Fruit fly (Drosophila melanogaster) whole organism, embryonic: ENCODE data around the gene Rpp14b.

Source experiments
- CG10274 ChIP-seq: fragments of 200-800 bp; sonication (Bioruptor generic); optimal IDR thresholded peaks from 3 replicates; lab custom pipeline; 2017; ENCODE audit warnings: missing biosample characterization, mild to moderate bottlenecking, missing genetic modification characterization
- CG11560 ChIP-seq: fragments of 200-800 bp; sonication (Bioruptor generic); IDR thresholded peaks from 3 replicates; pipeline ENCODE4 v1.3.6; 2022; ENCODE audit warnings: missing biosample characterization, missing genetic modification characterization
- CG12299 ChIP-seq: fragments of 200-800 bp; sonication (Bioruptor generic); optimal IDR thresholded peaks from 2 replicates; lab custom pipeline; 2018; ENCODE audit warnings: missing biosample characterization, mild to moderate bottlenecking, missing genetic modification characterization
- CG13123 ChIP-seq: fragments of 200-800 bp; sonication (Bioruptor generic); optimal IDR thresholded peaks from 2 replicates; lab custom pipeline; 2016; ENCODE audit warnings: missing biosample characterization, missing genetic modification characterization
- CG14050 ChIP-seq: fragments of 200-800 bp; sonication (Bioruptor generic); IDR thresholded peaks from 3 replicates; pipeline ENCODE4 v1.3.6; 2022; ENCODE audit warnings: missing biosample characterization, missing genetic modification characterization
- CG15601 ChIP-seq: fragments of 200-800 bp; sonication (Bioruptor generic); optimal IDR thresholded peaks from 3 replicates; lab custom pipeline; 2019; ENCODE audit warnings: missing biosample characterization, mild to moderate bottlenecking, missing genetic modification characterization, moderate library complexity
- CG1602 ChIP-seq: fragments of 200-800 bp; sonication (Bioruptor generic); optimal IDR thresholded peaks from 3 replicates; lab custom pipeline; 2016; ENCODE audit warnings: missing biosample characterization, missing genetic modification characterization
- CG1647 ChIP-seq: fragments of 200-800 bp; sonication (Bioruptor generic); optimal IDR thresholded peaks from 3 replicates; lab custom pipeline; 2016; ENCODE audit warnings: missing biosample characterization, missing genetic modification characterization
- CG17568 ChIP-seq: fragments of 200-800 bp; sonication (Bioruptor generic); optimal IDR thresholded peaks from 2 replicates; lab custom pipeline; 2018; ENCODE audit warnings: missing biosample characterization, mild to moderate bottlenecking, missing genetic modification characterization, moderate library complexity
- CG18476 ChIP-seq: fragments of 200-800 bp; sonication (Bioruptor generic); optimal IDR thresholded peaks from 2 replicates; lab custom pipeline; 2016; ENCODE audit warnings: missing biosample characterization, mild to moderate bottlenecking, missing genetic modification characterization
- CG30431 ChIP-seq: fragments of 200-800 bp; sonication (Bioruptor generic); optimal IDR thresholded peaks from 2 replicates; lab custom pipeline; 2017; ENCODE audit warnings: missing biosample characterization, missing genetic modification characterization
- CG34422 ChIP-seq: fragments of 200-800 bp; sonication (Bioruptor generic); IDR thresholded peaks from 3 replicates; pipeline ENCODE4 v1.3.6; 2022; ENCODE audit warnings: missing biosample characterization, missing genetic modification characterization
- CG5245 ChIP-seq: fragments of 200-800 bp; sonication (Bioruptor generic); optimal IDR thresholded peaks from 3 replicates; lab custom pipeline; 2016; ENCODE audit warnings: missing biosample characterization, missing genetic modification characterization
- CG6854 ChIP-seq: fragments of 200-800 bp; sonication (Bioruptor generic); optimal IDR thresholded peaks from 3 replicates; lab custom pipeline; 2017; ENCODE audit warnings: missing biosample characterization, mild to moderate bottlenecking, missing genetic modification characterization
- CG8359 ChIP-seq: fragments of 200-800 bp; sonication (Bioruptor generic); optimal IDR thresholded peaks from 2 replicates; lab custom pipeline; 2017; ENCODE audit warnings: missing biosample characterization, mild to moderate bottlenecking, missing genetic modification characterization, borderline replicate concordance
- CG8944 ChIP-seq: fragments of 200-800 bp; sonication (Bioruptor generic); optimal IDR thresholded peaks from 3 replicates; lab custom pipeline; 2016; ENCODE audit warnings: missing biosample characterization, missing genetic modification characterization
- CHES-1-like ChIP-seq: fragments of 200-800 bp; sonication (Bioruptor generic); optimal IDR thresholded peaks from 2 replicates; lab custom pipeline; 2016; ENCODE audit warnings: missing biosample characterization, missing genetic modification characterization
- Ets97D ChIP-seq: fragments of 200-800 bp; sonication (Bioruptor generic); optimal IDR thresholded peaks from 3 replicates; lab custom pipeline; 2016; ENCODE audit warnings: missing biosample characterization, missing genetic modification characterization
- HmgZ ChIP-seq: fragments of 200-800 bp; sonication (Bioruptor generic); optimal IDR thresholded peaks from 2 replicates; lab custom pipeline; 2018; ENCODE audit warnings: missing biosample characterization, mild to moderate bottlenecking, missing genetic modification characterization
- Hmr ChIP-seq: fragments of 200-800 bp; sonication (Bioruptor generic); optimal IDR thresholded peaks from 3 replicates; lab custom pipeline; 2017; ENCODE audit warnings: mild to moderate bottlenecking, missing biosample characterization, missing genetic modification reagents, missing genetic modification characterization
- NC2α ChIP-seq: fragments of 200-800 bp; sonication (Bioruptor generic); optimal IDR thresholded peaks from 2 replicates; lab custom pipeline; 2016; ENCODE audit warnings: missing biosample characterization, missing genetic modification characterization
- Pdp1 ChIP-seq, 2 experiments: fragments of 200-800 bp; sonication (Bioruptor generic); optimal IDR thresholded peaks; 3 replicates each; lab custom pipeline; 2016; ENCODE audit warnings: missing biosample characterization in 2 of 2, missing genetic modification characterization in 2 of 2, mild to moderate bottlenecking in 1 of 2, moderate library complexity in 1 of 2
- Rfx ChIP-seq: fragments of 200-800 bp; sonication (Bioruptor generic); IDR thresholded peaks from 2 replicates; pipeline ENCODE4 v1.3.6; 2022; ENCODE audit warnings: missing biosample characterization, missing genetic modification characterization
- Scr ChIP-seq: fragments of 200-800 bp; sonication (Bioruptor generic); IDR thresholded peaks from 2 replicates; pipeline ENCODE4 v1.3.6; 2022; ENCODE audit warnings: missing biosample characterization, missing genetic modification characterization; ENCODE audit not compliant: partially characterized antibody
- Taf1 ChIP-seq: fragments of 200-800 bp; sonication (Bioruptor generic); IDR thresholded peaks from 2 replicates; pipeline ENCODE4 v1.3.6; 2022; ENCODE audit warnings: missing biosample characterization, missing genetic modification characterization
- Vsx1 ChIP-seq: fragments of 200-800 bp; sonication (Bioruptor generic); optimal IDR thresholded peaks from 2 replicates; lab custom pipeline; 2017; ENCODE audit warnings: missing biosample characterization, mild to moderate bottlenecking, missing genetic modification characterization, missing genetic modification reagents
- ac ChIP-seq: fragments of 200-800 bp; sonication (Bioruptor generic); optimal IDR thresholded peaks from 3 replicates; lab custom pipeline; 2017; ENCODE audit warnings: missing biosample characterization, mild to moderate bottlenecking, missing genetic modification characterization
- al ChIP-seq: fragments of 200-800 bp; sonication (Bioruptor generic); IDR thresholded peaks from 2 replicates; pipeline ENCODE4 v1.3.6; 2022; ENCODE audit warnings: missing biosample characterization, missing genetic modification characterization
- chm ChIP-seq: fragments of 200-800 bp; sonication (Bioruptor generic); IDR thresholded peaks from 2 replicates; pipeline ENCODE4 v1.3.6; 2022; ENCODE audit warnings: missing biosample characterization, missing genetic modification characterization
- da ChIP-seq: fragments of 200-800 bp; sonication (Bioruptor generic); optimal IDR thresholded peaks from 2 replicates; lab custom pipeline; 2016; ENCODE audit warnings: missing biosample characterization, missing genetic modification characterization
- eve ChIP-seq, 2 experiments: fragments of >200 bp; optimal IDR thresholded peaks; 2 replicates each; lab custom pipeline; 2017; ENCODE audit warnings: missing biosample characterization in 2 of 2, missing genetic modification characterization in 2 of 2
- fu2 ChIP-seq: fragments of 200-800 bp; sonication (Bioruptor generic); optimal IDR thresholded peaks from 2 replicates; lab custom pipeline; 2016; ENCODE audit warnings: missing biosample characterization, missing genetic modification characterization
- her ChIP-seq: fragments of 200-800 bp; sonication (Bioruptor generic); optimal IDR thresholded peaks from 2 replicates; lab custom pipeline; 2016; ENCODE audit warnings: missing biosample characterization, missing genetic modification characterization
- inv ChIP-seq: fragments of 200-800 bp; sonication (Bioruptor generic); IDR thresholded peaks from 2 replicates; pipeline ENCODE4 v1.3.6; 2022; ENCODE audit warnings: missing biosample characterization, missing genetic modification characterization; ENCODE audit not compliant: partially characterized antibody
- org-1 ChIP-seq: fragments of 200-800 bp; sonication (Bioruptor generic); optimal IDR thresholded peaks from 2 replicates; lab custom pipeline; 2017; ENCODE audit warnings: missing biosample characterization, missing genetic modification characterization
- pita ChIP-seq: fragments of 200-800 bp; sonication (Bioruptor generic); optimal IDR thresholded peaks from 2 replicates; lab custom pipeline; 2017; ENCODE audit warnings: missing biosample characterization, mild to moderate bottlenecking, missing genetic modification characterization
- sima ChIP-seq: fragments of 200-800 bp; sonication (Bioruptor generic); optimal IDR thresholded peaks from 2 replicates; lab custom pipeline; 2016; ENCODE audit warnings: missing biosample characterization, missing genetic modification characterization
- tap ChIP-seq: fragments of 200-800 bp; optimal IDR thresholded peaks from 3 replicates; lab custom pipeline; 2019; ENCODE audit warnings: missing biosample characterization, mild to moderate bottlenecking, missing genetic modification characterization, moderate library complexity
- tgo ChIP-seq: fragments of 200-800 bp; sonication (Bioruptor generic); IDR thresholded peaks from 3 replicates; pipeline ENCODE4 v1.3.6; 2022; ENCODE audit warnings: missing biosample characterization, missing genetic modification characterization
- tll ChIP-seq, 2 experiments: fragments of 200-800 bp in 1 of 2; fragments of >200 bp in 1 of 2; sonication (Bioruptor generic) in 1 of 2; optimal IDR thresholded peaks; 2 replicates each; lab custom pipeline; 2017 to 2019; ENCODE audit warnings: missing biosample characterization in 2 of 2, missing genetic modification characterization in 2 of 2, mild to moderate bottlenecking in 1 of 2, moderate library complexity in 1 of 2
- vnd ChIP-seq: fragments of 200-800 bp; sonication (Bioruptor generic); IDR thresholded peaks from 3 replicates; pipeline ENCODE4 v1.3.6; 2022; ENCODE audit warnings: missing biosample characterization, missing genetic modification characterization; ENCODE audit not compliant: partially characterized antibody
- vvl ChIP-seq: fragments of 200-800 bp; sonication (Bioruptor generic); IDR thresholded peaks from 2 replicates; pipeline ENCODE4 v1.3.6; 2022; ENCODE audit warnings: missing biosample characterization, missing genetic modification characterization

The Rpp14b gene

dm6 chr3R:30022452-30023028 is 33.2 kb upstream of the Rpp14b start, which contains the start of the genes RpS28a and Axn (continued):
- TF ChIP-seq CG10274 (GFP tag; lab: Kevin White, UChicago) (no peak), her (GFP tag; lab: Kevin White, UChicago) (no peak), CG13123 (GFP tag; lab: Kevin White, UChicago) (no peak), HmgZ (tag; lab: Kevin White, UChicago) (peak; percentile 31), tll (GFP tag; optimal IDR thresholded peaks at IDR 0.05; lab: Kevin White, UChicago) (peak in 1 of 2 experiments; percentile 11), CG6854 (no peak), Rfx (GFP tag; lab: Robert Waterston, UW) (peak; percentile 48), org-1 (GFP tag; lab: Kevin White, UChicago) (no peak), tap (tag; lab: Kevin White, UChicago) (no peak), pita (GFP tag; lab: Kevin White, UChicago) (peak; percentile 85), Hmr (GFP tag; lab: Kevin White, UChicago) (peak; percentile 45), CG5245 (GFP tag; lab: Kevin White, UChicago) (no peak), fu2 (GFP tag; lab: Kevin White, UChicago) (no peak), CG8359 (GFP tag; lab: Kevin White, UChicago) (no peak), Scr (peak; percentile 58; the same call in 1 of the 2 replicates), CG1647 (GFP tag; lab: Kevin White, UChicago) (no peak), CG30431 (GFP tag; lab: Kevin White, UChicago) (no peak), CG1602 (GFP tag; lab: Kevin White, UChicago) (no peak), CG8944 (peak; percentile 50), ac (no peak), CG11560 (tag; lab: Robert Waterston, UW) (no peak), CG18476 (no peak), CG14050 (GFP tag; lab: Robert Waterston, UW) (no peak), Taf1 (GFP tag; lab: Robert Waterston, UW) (no peak), al (GFP tag; lab: Robert Waterston, UW) (no peak), tgo (GFP tag; lab: Robert Waterston, UW) (no peak), vnd (GFP tag; lab: Robert Waterston, UW) (no peak; the same call in 2 of the 3 replicates), CG17568 (GFP tag; lab: Kevin White, UChicago) (no peak), da (GFP tag; lab: Kevin White, UChicago) (no peak)
- TF ChIP-seq, all 482 proteins: peak for 110

dm6 chr3R:30023445-30023844 is 32.3 kb upstream of the Rpp14b start:
- no peak for TF ChIP-seq CG18476
- peak; percentile 97 for TF ChIP-seq CG15601 (tag; lab: Kevin White, UChicago)
- TF ChIP-seq vvl (GFP tag; lab: Robert Waterston, UW) = 0 out of 2 replicates have a peak, but pooled peaks have one; percentile 8
- no peak for TF ChIP-seq chm (GFP tag; lab: Robert Waterston, UW)
- no peak for TF ChIP-seq CG12299 (tag; lab: Kevin White, UChicago)
- TF ChIP-seq sima (GFP tag; lab: Kevin White, UChicago) = no peak
- no peak for TF ChIP-seq eve (GFP tag; optimal IDR thresholded peaks at IDR 0.05; lab: Kevin White, UChicago)
- TF ChIP-seq Ets97D (GFP tag; lab: Kevin White, UChicago) = no peak
- TF ChIP-seq vnd (GFP tag; lab: Robert Waterston, UW) = no peak
- no peak for TF ChIP-seq CG34422 (GFP tag; lab: Robert Waterston, UW)
- TF ChIP-seq NC2α = no peak
- TF ChIP-seq inv (GFP tag; lab: Robert Waterston, UW) = no peak
- TF ChIP-seq CHES-1-like (GFP tag; lab: Kevin White, UChicago) = no peak
- no peak for TF ChIP-seq Taf1 (GFP tag; lab: Robert Waterston, UW)
- no peak for TF ChIP-seq Pdp1 (GFP tag; optimal IDR thresholded peaks at IDR 0.05; lab: Kevin White, UChicago)
- TF ChIP-seq Vsx1 = no peak
